Worm (Caenorhabditis elegans): ENCODE measurements around the gene K09C6.10.
"Not testable (repeated sequence)": the region's sequence is repeated elsewhere in the genome, so short reads cannot be mapped to it uniquely, and the experiment has no call there.

- not testable (repeated sequence) for TF ChIP-seq nhr-11 (tag; optimal IDR thresholded peaks at IDR 0.05); snpc-4 (tag; optimal IDR thresholded peaks at IDR 0.05); unc-130 (tag; optimal IDR thresholded peaks at IDR 0.05); tbx-2 (tag; optimal IDR thresholded peaks at IDR 0.05); fkh-10 (GFP tag; optimal IDR thresholded peaks at IDR 0.05); C04F5.9 (tag; optimal IDR thresholded peaks at IDR 0.05); ztf-11 (tag; optimal IDR thresholded peaks at IDR 0.05)
These were observed at the start of gene K09C6.10, which contains the start of gene K09C6.7 for ce11 chrV:838984-839471.

All from whole organism, L1 larva.